Fruit fly (Drosophila melanogaster) whole organism, embryonic: ENCODE results near the gene Naa20A.

ENCODE experiments used
- Abd-B ChIP-seq: fragments of 200-800 bp; sonication (Bioruptor generic); optimal IDR thresholded peaks from 2 replicates; lab custom pipeline; 2018; ENCODE audit warnings: missing biosample characterization, mild to moderate bottlenecking, missing genetic modification characterization, moderate library complexity
- Bgb ChIP-seq: fragments of 200-800 bp; sonication (Bioruptor generic); IDR thresholded peaks from 2 replicates; pipeline ENCODE4 v1.3.6; 2022; ENCODE audit warnings: missing biosample characterization, missing genetic modification characterization; ENCODE audit not compliant: partially characterized antibody
- CG10959 ChIP-seq: fragments of 200-800 bp; sonication (Bioruptor generic); IDR thresholded peaks from 2 replicates; pipeline ENCODE4 v1.3.6; 2022; ENCODE audit warnings: missing biosample characterization, missing genetic modification characterization
- CG1233 ChIP-seq: fragments of 200-800 bp; sonication (Bioruptor generic); optimal IDR thresholded peaks from 4 replicates; lab custom pipeline; 2018; ENCODE audit warnings: missing biosample characterization, mild to moderate bottlenecking, missing genetic modification characterization
- CG12391 ChIP-seq: fragments of 200-800 bp; sonication (Bioruptor generic); optimal IDR thresholded peaks from 3 replicates; lab custom pipeline; 2018; ENCODE audit warnings: missing biosample characterization, mild to moderate bottlenecking, missing genetic modification characterization, moderate library complexity
- CG16779 ChIP-seq: fragments of 200-800 bp; sonication (Bioruptor generic); IDR thresholded peaks from 2 replicates; pipeline ENCODE4 v1.3.6; 2022; ENCODE audit warnings: missing biosample characterization, missing genetic modification characterization
- CG17186 ChIP-seq: fragments of 200-800 bp; sonication (Bioruptor generic); optimal IDR thresholded peaks from 3 replicates; lab custom pipeline; 2017; ENCODE audit warnings: missing biosample characterization, missing genetic modification reagents, missing genetic modification characterization
- CG17568 ChIP-seq: fragments of 200-800 bp; sonication (Bioruptor generic); optimal IDR thresholded peaks from 2 replicates; lab custom pipeline; 2018; ENCODE audit warnings: missing biosample characterization, mild to moderate bottlenecking, missing genetic modification characterization, moderate library complexity
- CG17802 ChIP-seq: fragments of 200-800 bp; sonication (Bioruptor generic); optimal IDR thresholded peaks from 2 replicates; lab custom pipeline; 2018; ENCODE audit warnings: missing biosample characterization, mild to moderate bottlenecking, missing genetic modification characterization, moderate library complexity
- CG18619 ChIP-seq: fragments of 200-800 bp; sonication (Bioruptor generic); optimal IDR thresholded peaks from 3 replicates; lab custom pipeline; 2017; ENCODE audit warnings: missing biosample characterization, mild to moderate bottlenecking, missing genetic modification characterization
- CG34224 ChIP-seq: fragments of 200-800 bp; sonication (Bioruptor generic); IDR thresholded peaks from 3 replicates; pipeline ENCODE4 v1.3.6; 2022; ENCODE audit warnings: missing biosample characterization, missing genetic modification characterization; ENCODE audit not compliant: partially characterized antibody
- CG4820 ChIP-seq: fragments of 200-800 bp; sonication (Bioruptor generic); optimal IDR thresholded peaks from 3 replicates; lab custom pipeline; 2016; ENCODE audit warnings: missing biosample characterization, missing genetic modification characterization
- CG4854 ChIP-seq: fragments of 200-800 bp; sonication (Bioruptor generic); optimal IDR thresholded peaks from 2 replicates; lab custom pipeline; 2016; ENCODE audit warnings: missing biosample characterization, missing genetic modification characterization, inconsistent platforms
- CG7963 ChIP-seq: fragments of 200-800 bp; sonication (Bioruptor generic); IDR thresholded peaks from 3 replicates; pipeline ENCODE4 v1.3.6; 2022; ENCODE audit warnings: missing biosample characterization, missing genetic modification characterization; ENCODE audit not compliant: partially characterized antibody
- CG8089 ChIP-seq: fragments of 200-800 bp; sonication (Bioruptor generic); optimal IDR thresholded peaks from 3 replicates; lab custom pipeline; 2016; ENCODE audit warnings: missing biosample characterization, missing genetic modification characterization
- CG8290 ChIP-seq, 3 experiments: fragments of 200-800 bp; sonication (Bioruptor generic); optimal IDR thresholded peaks; 2 replicates each; lab custom pipeline; 2016 to 2019; ENCODE audit warnings: missing biosample characterization in 3 of 3, missing genetic modification characterization in 3 of 3, mild to moderate bottlenecking in 2 of 3, moderate library complexity in 1 of 3
- Camta ChIP-seq: fragments of 200-800 bp; sonication (Bioruptor generic); optimal IDR thresholded peaks from 2 replicates; lab custom pipeline; 2016; ENCODE audit warnings: missing biosample characterization, missing genetic modification characterization
- CkIIα-i1 ChIP-seq: fragments of 200-800 bp; sonication (Bioruptor generic); IDR thresholded peaks from 2 replicates; pipeline ENCODE4 v1.3.6; 2022; ENCODE audit warnings: missing biosample characterization, missing genetic modification characterization
- Dbx ChIP-seq: fragments of 200-800 bp; sonication (Bioruptor generic); IDR thresholded peaks from 3 replicates; pipeline ENCODE4 v1.3.6; 2022; ENCODE audit warnings: missing biosample characterization, missing genetic modification characterization
- Dll ChIP-seq: fragments of 200-800 bp; sonication (Bioruptor generic); IDR thresholded peaks from 4 replicates; pipeline ENCODE4 v1.3.6; 2022; ENCODE audit warnings: missing biosample characterization, missing genetic modification characterization; ENCODE audit not compliant: partially characterized antibody
- Doc3 ChIP-seq: fragments of 200-800 bp; sonication (Bioruptor generic); IDR thresholded peaks from 3 replicates; pipeline ENCODE4 v1.3.6; 2022; ENCODE audit warnings: missing biosample characterization, missing genetic modification characterization; ENCODE audit not compliant: partially characterized antibody
- Dp ChIP-seq: fragments of 200-800 bp; sonication (Bioruptor generic); optimal IDR thresholded peaks from 2 replicates; lab custom pipeline; 2018; ENCODE audit warnings: missing biosample characterization, mild to moderate bottlenecking, missing genetic modification characterization, moderate library complexity
- E2f2 ChIP-seq: fragments of 200-800 bp; sonication (Bioruptor generic); IDR thresholded peaks from 2 replicates; pipeline ENCODE4 v1.3.6; 2022; ENCODE audit warnings: missing biosample characterization, missing genetic modification characterization
- Hr78 ChIP-seq, 2 experiments: fragments of 200-800 bp in 1 of 2; fragments of >200 bp in 1 of 2; sonication (Bioruptor generic) in 1 of 2; optimal IDR thresholded peaks; 2 replicates each; lab custom pipeline; 2017 to 2019; ENCODE audit warnings: missing biosample characterization in 2 of 2, missing genetic modification characterization in 2 of 2, mild to moderate bottlenecking in 1 of 2, moderate library complexity in 1 of 2
- Lim3 ChIP-seq: fragments of 200-800 bp; sonication (Bioruptor generic); IDR thresholded peaks from 2 replicates; pipeline ENCODE4 v1.3.6; 2022; ENCODE audit warnings: missing biosample characterization, missing genetic modification characterization
- MBD-R2 ChIP-seq: fragments of 200-800 bp; sonication (Bioruptor generic); IDR thresholded peaks from 2 replicates; pipeline ENCODE4 v1.3.6; 2022; ENCODE audit warnings: missing biosample characterization, missing genetic modification characterization
- Med ChIP-seq: fragments of 200-800 bp; sonication (Bioruptor generic); peaks from one replicate; lab custom pipeline; 2016; ENCODE audit warnings: missing biosample characterization, missing genetic modification characterization, mild to moderate bottlenecking, inconsistent platforms, moderate library complexity
- NFAT ChIP-seq: fragments of 200-800 bp; sonication (Bioruptor generic); IDR thresholded peaks from 2 replicates; pipeline ENCODE4 v1.3.6; 2022; ENCODE audit warnings: missing biosample characterization, missing genetic modification characterization
- Scr ChIP-seq: fragments of 200-800 bp; sonication (Bioruptor generic); IDR thresholded peaks from 2 replicates; pipeline ENCODE4 v1.3.6; 2022; ENCODE audit warnings: missing biosample characterization, missing genetic modification characterization; ENCODE audit not compliant: partially characterized antibody
- Sox102F ChIP-seq: fragments of 200-800 bp; sonication (Bioruptor generic); optimal IDR thresholded peaks from 2 replicates; lab custom pipeline; 2018; ENCODE audit warnings: missing biosample characterization, mild to moderate bottlenecking, missing genetic modification characterization, moderate library complexity
- Xbp1 ChIP-seq: fragments of 200-800 bp; sonication (Bioruptor generic); optimal IDR thresholded peaks from 3 replicates; lab custom pipeline; 2016; ENCODE audit warnings: missing biosample characterization, mild to moderate bottlenecking, missing genetic modification characterization
- amos ChIP-seq: fragments of 200-800 bp; sonication (Bioruptor generic); IDR thresholded peaks from 2 replicates; pipeline ENCODE4 v1.3.6; 2022; ENCODE audit warnings: missing biosample characterization, missing genetic modification characterization; ENCODE audit not compliant: partially characterized antibody
- ato ChIP-seq: fragments of 200-800 bp; sonication (Bioruptor generic); IDR thresholded peaks from 2 replicates; pipeline ENCODE4 v1.3.6; 2022; ENCODE audit warnings: missing biosample characterization, missing genetic modification characterization; ENCODE audit not compliant: partially characterized antibody
- az2 ChIP-seq: fragments of 200-800 bp; sonication (Bioruptor generic); optimal IDR thresholded peaks from 3 replicates; lab custom pipeline; 2016; ENCODE audit warnings: missing biosample characterization, missing genetic modification characterization
- chinmo ChIP-seq: fragments of 200-800 bp; sonication (Bioruptor generic); IDR thresholded peaks from 4 replicates; pipeline ENCODE4 v1.3.6; 2022; ENCODE audit warnings: missing biosample characterization, missing genetic modification characterization; ENCODE audit not compliant: partially characterized antibody
- ftz-f1 ChIP-seq: fragments of 200-800 bp; sonication (Bioruptor generic); optimal IDR thresholded peaks from 2 replicates; lab custom pipeline; 2016; ENCODE audit warnings: missing biosample characterization, missing genetic modification characterization
- gcm ChIP-seq: fragments of 200-800 bp; sonication (Bioruptor generic); optimal IDR thresholded peaks from 2 replicates; lab custom pipeline; 2019; ENCODE audit warnings: missing biosample characterization, mild to moderate bottlenecking, missing genetic modification characterization, moderate library complexity
- hbn ChIP-seq: fragments of 200-800 bp; sonication (Bioruptor generic); IDR thresholded peaks from 2 replicates; pipeline ENCODE4 v1.3.6; 2022; ENCODE audit warnings: missing biosample characterization, missing genetic modification characterization; ENCODE audit not compliant: partially characterized antibody
- nerfin-2 ChIP-seq: fragments of 200-800 bp; sonication (Bioruptor generic); IDR thresholded peaks from 2 replicates; pipeline ENCODE4 v1.3.6; 2022; ENCODE audit warnings: missing biosample characterization, missing genetic modification characterization; ENCODE audit not compliant: partially characterized antibody
- nmo ChIP-seq: fragments of 200-800 bp; sonication (Bioruptor generic); optimal IDR thresholded peaks from 2 replicates; lab custom pipeline; 2018; ENCODE audit warnings: missing biosample characterization, mild to moderate bottlenecking, missing genetic modification characterization, moderate library complexity
- pfk ChIP-seq: fragments of 200-800 bp; sonication (Bioruptor generic); optimal IDR thresholded peaks from 2 replicates; lab custom pipeline; 2018; ENCODE audit warnings: missing biosample characterization, mild to moderate bottlenecking, missing genetic modification characterization, moderate library complexity
- repo ChIP-seq: fragments of 200-800 bp; sonication (Bioruptor generic); optimal IDR thresholded peaks from 2 replicates; lab custom pipeline; 2016; ENCODE audit warnings: missing biosample characterization, missing genetic modification characterization
- sr ChIP-seq: fragments of 200-800 bp; sonication (Bioruptor generic); IDR thresholded peaks from 3 replicates; pipeline ENCODE4 v1.3.6; 2022; ENCODE audit warnings: missing biosample characterization, missing genetic modification characterization
- twi ChIP-seq: fragments of 200-800 bp; optimal IDR thresholded peaks from 2 replicates; lab custom pipeline; 2019; ENCODE audit warnings: missing biosample characterization, mild to moderate bottlenecking, missing genetic modification characterization, moderate library complexity
- vnd ChIP-seq: fragments of 200-800 bp; sonication (Bioruptor generic); IDR thresholded peaks from 3 replicates; pipeline ENCODE4 v1.3.6; 2022; ENCODE audit warnings: missing biosample characterization, missing genetic modification characterization; ENCODE audit not compliant: partially characterized antibody
- z ChIP-seq: fragments of 200-800 bp; sonication (Bioruptor generic); IDR thresholded peaks from 3 replicates; pipeline ENCODE4 v1.3.6; 2022; ENCODE audit warnings: missing biosample characterization, missing genetic modification characterization
- zfh2 ChIP-seq: fragments of 200-800 bp; sonication (Bioruptor generic); optimal IDR thresholded peaks from 2 replicates; lab custom pipeline; 2016; ENCODE audit warnings: missing biosample characterization, missing genetic modification characterization

The Naa20A gene

dm6 chrX:19615990-19616663 is 6.7 kb downstream of the Naa20A start, which contains the start of gene CG14210 (continued):
- TF ChIP-seq Xbp1 (GFP tag; lab: Kevin White, UChicago) (no peak), nmo (GFP tag; lab: Kevin White, UChicago) (no peak), CG17568 (GFP tag; lab: Kevin White, UChicago) (no peak), Bgb (GFP tag; lab: Robert Waterston, UW) (peak; percentile 71), CG8089 (GFP tag; lab: Kevin White, UChicago) (no peak), Med (peak; percentile 7), chinmo (GFP tag; lab: Robert Waterston, UW) (0 out of 4 replicates have a peak, but pooled peaks have one; percentile 55), CG4854 (GFP tag; lab: Kevin White, UChicago) (no peak), Abd-B (GFP tag; lab: Kevin White, UChicago) (no peak), CG17186 (peak; percentile 37), Sox102F (GFP tag; lab: Kevin White, UChicago) (no peak), CG18619 (GFP tag; lab: Kevin White, UChicago) (no peak), repo (GFP tag; lab: Kevin White, UChicago) (no peak), ftz-f1 (GFP tag; lab: Kevin White, UChicago) (no peak), CG34224 (GFP tag; lab: Robert Waterston, UW) (peak; percentile 73), E2f2 (GFP tag; lab: Robert Waterston, UW) (peak; percentile 91), Camta (no peak), CG1233 (GFP tag; lab: Kevin White, UChicago) (no peak), z (GFP tag; lab: Robert Waterston, UW) (no peak), Dll (peak; percentile 62; the same call in 3 of the 4 replicates), CG10959 (no peak), CG7963 (GFP tag; lab: Robert Waterston, UW) (peak; percentile 66; the same call in 2 of the 3 replicates), az2 (no peak), Dbx (GFP tag; lab: Robert Waterston, UW) (no peak), MBD-R2 (GFP tag; lab: Robert Waterston, UW) (peak; percentile 70), amos (GFP tag; lab: Robert Waterston, UW) (peak; percentile 56; the same call in 1 of the 2 replicates), Dp (GFP tag; lab: Kevin White, UChicago) (peak; percentile 84), Scr (GFP tag; lab: Robert Waterston, UW) (peak; percentile 66), hbn (peak; percentile 60), CkIIα-i1 (GFP tag; lab: Robert Waterston, UW) (no peak), CG17802 (no peak), twi (tag; lab: Kevin White, UChicago) (peak; percentile 30), Lim3 (no peak), CG16779 (GFP tag; lab: Robert Waterston, UW) (no peak), CG12391 (tag; lab: Kevin White, UChicago) (no peak), CG8290 (GFP tag; optimal IDR thresholded peaks at IDR 0.05; lab: Kevin White, UChicago) (no peak), CG8290 (tag; optimal IDR thresholded peaks at IDR 0.05; lab: Kevin White, UChicago) (no peak), pfk (GFP tag; lab: Kevin White, UChicago) (peak; percentile 70), nerfin-2 (GFP tag; lab: Robert Waterston, UW) (peak; percentile 56; the same call in 1 of the 2 replicates), gcm (GFP tag; lab: Kevin White, UChicago) (no peak), sr (GFP tag; lab: Robert Waterston, UW) (no peak), zfh2 (no peak), Hr78 (GFP tag; optimal IDR thresholded peaks at IDR 0.05; lab: Kevin White, UChicago) (no peak), CG4820 (GFP tag; lab: Kevin White, UChicago) (no peak), vnd (GFP tag; lab: Robert Waterston, UW) (peak; percentile 65), NFAT (GFP tag; lab: Robert Waterston, UW) (no peak), ato (peak; percentile 69), Doc3 (peak; percentile 49; the same call in 2 of the 3 replicates)
